Worm (Caenorhabditis elegans): ENCODE measurements around the gene K01D12.9.

DNA sequence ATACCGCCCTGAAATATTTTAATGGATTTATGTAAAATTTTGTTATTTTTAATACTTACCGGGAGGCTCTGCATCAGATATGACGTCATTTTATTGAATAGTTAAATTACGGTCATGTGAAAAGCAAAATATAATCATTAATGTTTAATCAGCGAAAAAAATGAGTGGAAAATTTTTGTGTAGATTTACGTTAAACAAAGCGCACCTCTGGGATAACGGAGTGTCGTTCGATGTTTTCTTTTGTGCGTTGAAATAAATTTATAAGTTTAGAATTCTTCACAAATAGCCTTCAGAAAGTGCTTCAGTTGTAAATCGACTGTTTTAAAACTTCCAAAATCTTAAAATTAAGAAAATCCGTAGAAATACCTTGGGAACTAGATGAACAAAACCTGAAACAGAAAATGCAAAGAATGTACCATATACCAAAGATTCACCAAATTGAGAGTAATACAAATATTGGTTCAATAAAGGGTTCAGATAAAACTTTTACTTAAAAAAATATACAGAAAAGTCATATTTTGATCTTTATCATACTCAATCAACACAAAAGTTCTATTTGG is 3.7 kb downstream of the K01D12.9 start, which contains the start of the genes K01D12.20 and miga-1:
- TF ChIP-seq nhr-28 (tag; optimal IDR thresholded peaks at IDR 0.05) (no peak), mef-2 (tag; optimal IDR thresholded peaks at IDR 0.05) (no peak), ztf-11 (tag; optimal IDR thresholded peaks at IDR 0.05) (no peak)
